Worm (Caenorhabditis elegans) whole organism, young adult: ENCODE measurements around the gene C43F9.7.
A peak's percentile ranks its signal among the peaks of the same experiment; 100 is the strongest.

Source experiments
- B0035.1 ChIP-seq: sonication (generic microtip); optimal IDR thresholded peaks from 2 replicates; lab custom pipeline; 2016; ENCODE audit warnings: missing genetic modification characterization, mild to moderate bottlenecking, missing compliant biosample characterization, missing genotype, missing genetic modification reagents
- D2030.7 ChIP-seq: fragments of 200-800 bp; sonication (Bioruptor generic); IDR thresholded peaks from 2 replicates; pipeline ENCODE4 v1.3.6; 2022; ENCODE audit warnings: missing genetic modification reagents, missing genetic modification characterization, missing compliant biosample characterization
- F22D6.2 ChIP-seq: sonication (generic microtip); optimal IDR thresholded peaks from 2 replicates; lab custom pipeline; 2016; ENCODE audit warnings: mild to moderate bottlenecking, missing genetic modification characterization, missing compliant biosample characterization
- K11D2.4 ChIP-seq: fragments of 200-800 bp; sonication (Bioruptor generic); IDR thresholded peaks from 2 replicates; pipeline ENCODE4 v1.3.6; 2022; ENCODE audit warnings: missing genetic modification reagents, missing genetic modification characterization, missing compliant biosample characterization
- Y56A3A.18 ChIP-seq: fragments of 200-800 bp; sonication (Bioruptor generic); IDR thresholded peaks from 2 replicates; pipeline ENCODE4 v1.3.6; 2022; ENCODE audit warnings: missing genetic modification reagents, missing genetic modification characterization, missing compliant biosample characterization
- ZK185.1 ChIP-seq: sonication (generic microtip); optimal IDR thresholded peaks from 2 replicates; lab custom pipeline; 2016; ENCODE audit warnings: mild to moderate bottlenecking, missing genetic modification characterization, missing compliant biosample characterization; ENCODE audit not compliant: poor library complexity, severe bottlenecking
- aptf-2 ChIP-seq: fragments of 200-800 bp; sonication (Bioruptor generic); conservative IDR thresholded peaks from 2 replicates; pipeline ENCODE4 v1.3.6; 2022; ENCODE audit warnings: missing genetic modification reagents, missing genetic modification characterization, missing compliant biosample characterization
- attf-5 ChIP-seq: fragments of 200-800 bp; sonication (Bioruptor generic); optimal IDR thresholded peaks from 2 replicates; lab custom pipeline; 2018; ENCODE audit warnings: mild to moderate bottlenecking, missing genetic modification characterization, missing compliant biosample characterization
- cebp-1 ChIP-seq, 2 experiments: fragments of 200-800 bp in 1 of 2; sonication (Bioruptor generic) in 1 of 2; sonication (generic microtip) in 1 of 2; IDR thresholded peaks in 1 of 2; optimal IDR thresholded peaks in 1 of 2; 2 replicates each; pipeline versions ENCODE4 v1.3.6 to Lab custom; 2017 to 2022; ENCODE audit warnings: missing compliant biosample characterization in 2 of 2, missing genetic modification characterization in 2 of 2, mild to moderate bottlenecking in 1 of 2, missing genetic modification reagents in 1 of 2, moderate library complexity in 1 of 2
- cebp-2 ChIP-seq: fragments of 200-800 bp; sonication (Bioruptor generic); IDR thresholded peaks from 2 replicates; pipeline ENCODE4 v1.3.6; 2022; ENCODE audit warnings: missing genetic modification characterization, missing compliant biosample characterization
- ceh-27 ChIP-seq: fragments of 200-800 bp; sonication (Bioruptor generic); optimal IDR thresholded peaks from 2 replicates; lab custom pipeline; 2018; ENCODE audit warnings: mild to moderate bottlenecking, missing genetic modification characterization, moderate library complexity, missing compliant biosample characterization
- ceh-91 ChIP-seq: fragments of 200-800 bp; sonication (Bioruptor generic); IDR thresholded peaks from 2 replicates; pipeline ENCODE4 v1.3.6; 2022; ENCODE audit warnings: missing genetic modification reagents, missing genetic modification characterization, missing compliant biosample characterization
- dox-1 ChIP-seq: fragments of 200-800 bp; sonication (Bioruptor generic); IDR thresholded peaks from 2 replicates; pipeline ENCODE4 v1.3.6; 2022; ENCODE audit warnings: missing genetic modification reagents, missing genetic modification characterization, missing compliant biosample characterization
- dpl-1 ChIP-seq: fragments of 150-350 bp; optimal IDR thresholded peaks from 2 replicates; lab custom pipeline; 2014; ENCODE audit warnings: missing biosample characterization, missing genetic modification reagents, missing genetic modification characterization
- egl-44 ChIP-seq: fragments of 200-800 bp; sonication (Bioruptor generic); IDR thresholded peaks from 2 replicates; pipeline ENCODE4 v1.3.6; 2022; ENCODE audit warnings: missing genetic modification reagents, missing genetic modification characterization, missing compliant biosample characterization
- ekl-4 ChIP-seq: fragments of 200-800 bp; sonication (Bioruptor generic); IDR thresholded peaks from 2 replicates; pipeline ENCODE4 v1.3.6; 2022; ENCODE audit warnings: missing genetic modification reagents, missing genetic modification characterization, missing compliant biosample characterization
- him-1 ChIP-seq: sonication (generic microtip); optimal IDR thresholded peaks from 2 replicates; lab custom pipeline; 2016; ENCODE audit warnings: missing genotype, missing genetic modification reagents, missing genetic modification characterization, missing compliant biosample characterization
- hmg-1.2 ChIP-seq: fragments of 200-800 bp; sonication (Bioruptor generic); IDR thresholded peaks from 2 replicates; pipeline ENCODE4 v1.3.6; 2022; ENCODE audit warnings: missing genetic modification reagents, missing genetic modification characterization, missing compliant biosample characterization
- hmg-20 ChIP-seq: fragments of 200-800 bp; sonication (Bioruptor generic); IDR thresholded peaks from 2 replicates; pipeline ENCODE4 v1.3.6; 2022; ENCODE audit warnings: missing genetic modification reagents, missing genetic modification characterization, missing compliant biosample characterization
- hsf-1 ChIP-seq: fragments of 200-800 bp; sonication (Bioruptor generic); IDR thresholded peaks from 2 replicates; pipeline ENCODE4 v1.3.6; 2022; ENCODE audit warnings: missing genetic modification reagents, missing genetic modification characterization, missing compliant biosample characterization
- let-607 ChIP-seq, 2 experiments: fragments of 200-800 bp in 1 of 2; sonication (Bioruptor generic) in 1 of 2; sonication (generic microtip) in 1 of 2; optimal IDR thresholded peaks; 2 replicates each; lab custom pipeline; 2016 to 2018; ENCODE audit warnings: mild to moderate bottlenecking in 2 of 2, missing compliant biosample characterization in 2 of 2, missing genetic modification characterization in 2 of 2, moderate library complexity in 2 of 2, missing genotype in 1 of 2
- lin-35 ChIP-seq, 3 experiments: fragments of 150-350 bp in 2 of 3; sonication (generic microtip) in 1 of 3; optimal IDR thresholded peaks; 2 replicates each; lab custom pipeline; 2014 to 2018; ENCODE audit warnings: missing biosample characterization in 3 of 3, missing genetic modification characterization in 3 of 3, missing genetic modification reagents in 3 of 3
- lin-40 ChIP-seq: sonication (generic microtip); optimal IDR thresholded peaks from 2 replicates; lab custom pipeline; 2016; ENCODE audit warnings: missing genetic modification characterization, mild to moderate bottlenecking, missing compliant biosample characterization, missing genotype, missing genetic modification reagents
- nhr-179 ChIP-seq: sonication (generic microtip); optimal IDR thresholded peaks from 2 replicates; lab custom pipeline; 2016; ENCODE audit warnings: mild to moderate bottlenecking, missing genetic modification characterization, missing compliant biosample characterization
- nhr-80 ChIP-seq: sonication (generic microtip); optimal IDR thresholded peaks from 2 replicates; lab custom pipeline; 2016; ENCODE audit warnings: missing genetic modification characterization, missing compliant biosample characterization
- nhr-90 ChIP-seq: sonication (generic microtip); optimal IDR thresholded peaks from 2 replicates; lab custom pipeline; 2016; ENCODE audit warnings: missing genotype, mild to moderate bottlenecking, missing genetic modification characterization, missing compliant biosample characterization
- rcor-1 ChIP-seq: fragments of 200-800 bp; sonication (Bioruptor generic); IDR thresholded peaks from 2 replicates; pipeline ENCODE4 v1.3.6; 2022; ENCODE audit warnings: missing genetic modification reagents, missing genetic modification characterization, missing compliant biosample characterization
- rec-8 ChIP-seq, 2 experiments: sonication (generic microtip); optimal IDR thresholded peaks; 2 replicates each; lab custom pipeline; 2016; ENCODE audit warnings: mild to moderate bottlenecking in 2 of 2, missing genetic modification characterization in 2 of 2, missing genetic modification reagents in 2 of 2, missing genotype in 2 of 2, missing biosample characterization in 1 of 2, missing compliant biosample characterization in 1 of 2, moderate library complexity in 1 of 2
- rpc-1 ChIP-seq, 2 experiments: fragments of 150-350 bp in 1 of 2; sonication (generic microtip) in 1 of 2; optimal IDR thresholded peaks; 2 replicates each; lab custom pipeline; 2014 to 2018; ENCODE audit warnings: missing biosample characterization in 1 of 2, missing genetic modification characterization in 1 of 2, missing genetic modification reagents in 1 of 2, missing genotype in 1 of 2
- sptf-2 ChIP-seq: fragments of 200-800 bp; sonication (Bioruptor generic); optimal IDR thresholded peaks from 2 replicates; lab custom pipeline; 2018; ENCODE audit warnings: mild to moderate bottlenecking, missing genetic modification characterization, missing compliant biosample characterization
- ztf-18 ChIP-seq: sonication (generic microtip); optimal IDR thresholded peaks from 2 replicates; lab custom pipeline; 2016; ENCODE audit warnings: missing genotype, mild to moderate bottlenecking, missing genetic modification characterization, missing compliant biosample characterization
- ztf-25 ChIP-seq: fragments of 200-800 bp; sonication (Bioruptor generic); IDR thresholded peaks from 2 replicates; pipeline ENCODE4 v1.3.6; 2022; ENCODE audit warnings: missing genetic modification reagents, missing genetic modification characterization, missing compliant biosample characterization
- ztf-6 ChIP-seq: fragments of 200-800 bp; sonication (Bioruptor generic); IDR thresholded peaks from 2 replicates; pipeline ENCODE4 v1.3.6; 2022; ENCODE audit warnings: missing genetic modification reagents, missing genetic modification characterization, missing compliant biosample characterization

The C43F9.7 gene

ce11 chrIV:10608275-10608674 lies 14.8 kb upstream of the C43F9.7 start, which contains the start of gene R09H10.6:
TSS of gene R09H10.6 (plus strand) at chrIV:10608575.
- TF ChIP-seq B0035.1 (tag; lab: Kevin White, UChicago), result no peak
- no peak for TF ChIP-seq nhr-179 (tag; lab: Kevin White, UChicago)
- no peak for TF ChIP-seq ztf-18 (tag; lab: Kevin White, UChicago)
- TF ChIP-seq lin-35 (GFP tag; optimal IDR thresholded peaks at IDR 0.05; lab: Kevin White, UChicago), result no peak
- no peak for TF ChIP-seq ZK185.1 (tag; lab: Kevin White, UChicago)
- TF ChIP-seq Y56A3A.18 (GFP tag; lab: Robert Waterston, UW), result no peak

- TF ChIP-seq D2030.7 (no peak), rec-8 (tag; optimal IDR thresholded peaks at IDR 0.05; lab: Kevin White, UChicago) (no peak), nhr-80 (tag; lab: Kevin White, UChicago) (peak; percentile 75), let-607 (tag; optimal IDR thresholded peaks at IDR 0.05; lab: Kevin White, UChicago) (peak in 1 of 2 experiments; percentile 1)
Observed at ce11 chrIV:10606575-10607080, 13.2 kb upstream of the C43F9.7 start, which contains the start of gene R09H10.3. TSS of gene R09H10.3 (plus strand) at chrIV:10607030.

- no peak for TF ChIP-seq hsf-1 (GFP tag; lab: Robert Waterston, UW)
- TF ChIP-seq ekl-4 (GFP tag; lab: Robert Waterston, UW), result no peak
- TF ChIP-seq egl-44, result no peak
- no peak for TF ChIP-seq rcor-1
- TF ChIP-seq attf-5, result no peak
- no peak for TF ChIP-seq ceh-27
- no peak for TF ChIP-seq him-1
- TF ChIP-seq hmg-20, result no peak
- TF ChIP-seq K11D2.4 (GFP tag; lab: Robert Waterston, UW), result no peak
- no peak for TF ChIP-seq dpl-1 (GFP tag; lab: Kevin White, UChicago)
- no peak for TF ChIP-seq B0035.1 (tag; lab: Kevin White, UChicago)
- no peak for TF ChIP-seq F22D6.2
- TF ChIP-seq, all 124 proteins: peak for 0
Observed at ce11 chrIV:10602644-10603043, 9.2 kb upstream of the C43F9.7 start, which contains the start of gene R09H10.2. TSS of gene R09H10.2 (plus strand) at chrIV:10602944.

- no peak for TF ChIP-seq aptf-2 (GFP tag; lab: Robert Waterston, UW)
- TF ChIP-seq hmg-1.2 (GFP tag; lab: Robert Waterston, UW), result no peak
- no peak for TF ChIP-seq nhr-90 (tag; lab: Kevin White, UChicago)
- no peak for TF ChIP-seq cebp-1 (GFP tag; IDR thresholded peaks at IDR 0.05; lab: Robert Waterston, UW)
- TF ChIP-seq cebp-1 (tag; optimal IDR thresholded peaks at IDR 0.05; lab: Kevin White, UChicago), result no peak
- TF ChIP-seq, all 124 proteins: peak for 0
Observed at ce11 chrIV:10599983-10600382, 6.5 kb upstream of the C43F9.7 start, which contains the start of gene R09H10.1. TSS of gene R09H10.1 (plus strand) at chrIV:10600283.

ce11 chrIV:10596505-10596904 lies 3.0 kb upstream of the C43F9.7 start, which contains the start of gene C43F9.11:
TSS of gene C43F9.11 (plus strand) at chrIV:10596805.
- no peak for TF ChIP-seq ceh-91 (GFP tag; lab: Robert Waterston, UW)
- no peak for TF ChIP-seq ztf-18 (tag; lab: Kevin White, UChicago)
- no peak for TF ChIP-seq lin-40 (tag; lab: Kevin White, UChicago)
- TF ChIP-seq ztf-25 (GFP tag; lab: Robert Waterston, UW), result no peak
- TF ChIP-seq, all 124 proteins: peak for 0

- TF ChIP-seq nhr-90 (tag; lab: Kevin White, UChicago), result no peak
- TF ChIP-seq sptf-2 (GFP tag; lab: Kevin White, UChicago), result no peak
- no peak for TF ChIP-seq ztf-6 (GFP tag; lab: Robert Waterston, UW)
- no peak for TF ChIP-seq cebp-2 (GFP tag; lab: Robert Waterston, UW)
- TF ChIP-seq rpc-1 (optimal IDR thresholded peaks at IDR 0.05; lab: Kevin White, UChicago), result no peak
- TF ChIP-seq rpc-1 (tag; optimal IDR thresholded peaks at IDR 0.05; lab: Kevin White, UChicago), result no peak
- no peak for TF ChIP-seq dox-1 (GFP tag; lab: Robert Waterston, UW)
Observed at ce11 chrIV:10590649-10591048, 2.8 kb downstream of the C43F9.7 start, which contains the start of the genes C43F9.5 and nkb-2. TSS of gene C43F9.5 (minus strand) at chrIV:10590749. TSS of gene nkb-2 (plus strand) at chrIV:10590925.
